Fruit fly (Drosophila melanogaster) whole organism, embryonic: ENCODE results near the gene CG18265.

Experiments
- B-H2 ChIP-seq: fragments of 200-800 bp; sonication (Bioruptor generic); optimal IDR thresholded peaks from 2 replicates; lab custom pipeline; 2018; ENCODE audit warnings: missing biosample characterization, mild to moderate bottlenecking, missing genetic modification characterization
- CG10267 ChIP-seq: fragments of 200-800 bp; sonication (Bioruptor generic); optimal IDR thresholded peaks from 2 replicates; lab custom pipeline; 2018; ENCODE audit warnings: missing biosample characterization, mild to moderate bottlenecking, missing genetic modification characterization, moderate library complexity
- CG11398 ChIP-seq: fragments of 200-800 bp; sonication (Bioruptor generic); optimal IDR thresholded peaks from 2 replicates; lab custom pipeline; 2016; ENCODE audit warnings: missing biosample characterization, missing genetic modification characterization
- CG12769 ChIP-seq: fragments of 200-800 bp; sonication (Bioruptor generic); optimal IDR thresholded peaks from 2 replicates; lab custom pipeline; 2019; ENCODE audit warnings: missing biosample characterization, mild to moderate bottlenecking, missing genetic modification characterization, moderate library complexity
- CG13894 ChIP-seq: fragments of 200-800 bp; sonication (Bioruptor generic); optimal IDR thresholded peaks from 3 replicates; lab custom pipeline; 2018; ENCODE audit warnings: missing biosample characterization, mild to moderate bottlenecking, missing genetic modification characterization, moderate library complexity
- CG14860 ChIP-seq: fragments of 200-800 bp; sonication (Bioruptor generic); IDR thresholded peaks from 3 replicates; pipeline ENCODE4 v1.3.6; 2022; ENCODE audit warnings: missing biosample characterization, missing genetic modification characterization; ENCODE audit not compliant: partially characterized antibody
- CG2116 ChIP-seq: fragments of 200-800 bp; sonication (Bioruptor generic); optimal IDR thresholded peaks from 3 replicates; lab custom pipeline; 2018; ENCODE audit warnings: missing biosample characterization, mild to moderate bottlenecking, missing genetic modification characterization
- CG2129 ChIP-seq: fragments of 200-800 bp; sonication (Bioruptor generic); IDR thresholded peaks from 2 replicates; pipeline ENCODE4 v1.3.6; 2022; ENCODE audit warnings: missing biosample characterization, missing genetic modification characterization; ENCODE audit not compliant: partially characterized antibody
- CG33213 ChIP-seq: fragments of 200-800 bp; sonication (Bioruptor generic); optimal IDR thresholded peaks from 3 replicates; lab custom pipeline; 2016; ENCODE audit warnings: missing biosample characterization, missing genetic modification characterization
- CG3838 ChIP-seq: fragments of 200-800 bp; sonication (Bioruptor generic); optimal IDR thresholded peaks from 3 replicates; lab custom pipeline; 2016; ENCODE audit warnings: missing biosample characterization, missing genetic modification characterization
- CG4360 ChIP-seq: fragments of 200-800 bp; sonication (Bioruptor generic); IDR thresholded peaks from 2 replicates; pipeline ENCODE4 v1.3.6; 2022; ENCODE audit warnings: missing biosample characterization, missing genetic modification characterization
- CG4820 ChIP-seq: fragments of 200-800 bp; sonication (Bioruptor generic); optimal IDR thresholded peaks from 3 replicates; lab custom pipeline; 2016; ENCODE audit warnings: missing biosample characterization, missing genetic modification characterization
- CG7987 ChIP-seq: fragments of 200-800 bp; sonication (Bioruptor generic); optimal IDR thresholded peaks from 2 replicates; lab custom pipeline; 2018; ENCODE audit warnings: missing biosample characterization, mild to moderate bottlenecking, missing genetic modification characterization, moderate library complexity
- CG8924 ChIP-seq: fragments of 200-800 bp; optimal IDR thresholded peaks from 3 replicates; lab custom pipeline; 2019; ENCODE audit warnings: missing biosample characterization, mild to moderate bottlenecking, missing genetic modification characterization, moderate library complexity
- CG9609 ChIP-seq: fragments of 200-800 bp; sonication (Bioruptor generic); optimal IDR thresholded peaks from 3 replicates; lab custom pipeline; 2016; ENCODE audit warnings: missing biosample characterization, missing genetic modification characterization
- CrebB ChIP-seq: fragments of 200-800 bp; sonication (Bioruptor generic); optimal IDR thresholded peaks from 3 replicates; lab custom pipeline; 2018; ENCODE audit warnings: missing biosample characterization, mild to moderate bottlenecking, missing genetic modification characterization
- Dfd ChIP-seq, 2 experiments: fragments of >200 bp; optimal IDR thresholded peaks; 2 replicates each; lab custom pipeline; 2017; ENCODE audit warnings: missing biosample characterization in 2 of 2, missing genetic modification characterization in 2 of 2
- Dp ChIP-seq: fragments of 200-800 bp; sonication (Bioruptor generic); optimal IDR thresholded peaks from 2 replicates; lab custom pipeline; 2018; ENCODE audit warnings: missing biosample characterization, mild to moderate bottlenecking, missing genetic modification characterization, moderate library complexity
- Dref ChIP-seq: fragments of 200-800 bp; sonication (Bioruptor generic); IDR thresholded peaks from 2 replicates; pipeline ENCODE4 v1.3.6; 2022; ENCODE audit warnings: missing biosample characterization, missing genetic modification characterization
- E2f1 ChIP-seq: fragments of 200-800 bp; sonication (Bioruptor generic); IDR thresholded peaks from 2 replicates; pipeline ENCODE4 v1.3.6; 2022; ENCODE audit warnings: missing biosample characterization, missing genetic modification characterization
- HLH54F ChIP-seq: fragments of 200-800 bp; sonication (Bioruptor generic); optimal IDR thresholded peaks from 3 replicates; lab custom pipeline; 2016; ENCODE audit warnings: missing biosample characterization, missing genetic modification characterization
- HmgZ ChIP-seq: fragments of 200-800 bp; sonication (Bioruptor generic); optimal IDR thresholded peaks from 2 replicates; lab custom pipeline; 2018; ENCODE audit warnings: missing biosample characterization, mild to moderate bottlenecking, missing genetic modification characterization
- Lhr ChIP-seq: fragments of 200-800 bp; sonication (Bioruptor generic); optimal IDR thresholded peaks from 3 replicates; lab custom pipeline; 2017; ENCODE audit warnings: mild to moderate bottlenecking, missing biosample characterization, missing genetic modification reagents, missing genetic modification characterization
- Mes4 ChIP-seq: fragments of 200-800 bp; sonication (Bioruptor generic); optimal IDR thresholded peaks from 2 replicates; lab custom pipeline; 2016; ENCODE audit warnings: missing biosample characterization, missing genetic modification characterization
- Neu2 ChIP-seq: fragments of 200-800 bp; sonication (Bioruptor generic); optimal IDR thresholded peaks from 3 replicates; lab custom pipeline; 2016; ENCODE audit warnings: missing biosample characterization, missing genetic modification characterization, borderline replicate concordance
- Nf-YC ChIP-seq: fragments of 200-800 bp; optimal IDR thresholded peaks from 3 replicates; lab custom pipeline; 2019; ENCODE audit warnings: missing biosample characterization, mild to moderate bottlenecking, missing genetic modification characterization, moderate library complexity
- Scr ChIP-seq: fragments of 200-800 bp; sonication (Bioruptor generic); IDR thresholded peaks from 2 replicates; pipeline ENCODE4 v1.3.6; 2022; ENCODE audit warnings: missing biosample characterization, missing genetic modification characterization; ENCODE audit not compliant: partially characterized antibody
- Sox102F ChIP-seq: fragments of 200-800 bp; sonication (Bioruptor generic); optimal IDR thresholded peaks from 2 replicates; lab custom pipeline; 2018; ENCODE audit warnings: missing biosample characterization, mild to moderate bottlenecking, missing genetic modification characterization, moderate library complexity
- Vsx1 ChIP-seq: fragments of 200-800 bp; sonication (Bioruptor generic); optimal IDR thresholded peaks from 2 replicates; lab custom pipeline; 2017; ENCODE audit warnings: missing biosample characterization, mild to moderate bottlenecking, missing genetic modification characterization, missing genetic modification reagents
- aop ChIP-seq: fragments of 200-800 bp; sonication (Bioruptor generic); IDR thresholded peaks from 2 replicates; pipeline ENCODE4 v1.3.6; 2022; ENCODE audit warnings: missing biosample characterization, missing genetic modification characterization
- bbx ChIP-seq: fragments of 200-800 bp; sonication (Bioruptor generic); IDR thresholded peaks from 2 replicates; pipeline ENCODE4 v1.3.6; 2022; ENCODE audit warnings: missing biosample characterization, missing genetic modification characterization; ENCODE audit not compliant: partially characterized antibody
- dm ChIP-seq: fragments of 200-800 bp; sonication (Bioruptor generic); optimal IDR thresholded peaks from 3 replicates; lab custom pipeline; 2016; ENCODE audit warnings: missing biosample characterization, missing genetic modification characterization
- ewg ChIP-seq: fragments of 200-800 bp; sonication (Bioruptor generic); optimal IDR thresholded peaks from 3 replicates; lab custom pipeline; 2017; ENCODE audit warnings: mild to moderate bottlenecking, missing biosample characterization, missing genetic modification reagents, missing genetic modification characterization
- fd96Cb ChIP-seq: fragments of 200-800 bp; sonication (Bioruptor generic); optimal IDR thresholded peaks from 2 replicates; lab custom pipeline; 2018; ENCODE audit warnings: missing biosample characterization, mild to moderate bottlenecking, missing genetic modification characterization, moderate library complexity
- gcm ChIP-seq: fragments of 200-800 bp; sonication (Bioruptor generic); optimal IDR thresholded peaks from 2 replicates; lab custom pipeline; 2019; ENCODE audit warnings: missing biosample characterization, mild to moderate bottlenecking, missing genetic modification characterization, moderate library complexity
- gfzf ChIP-seq: fragments of 200-800 bp; sonication (Bioruptor generic); optimal IDR thresholded peaks from 2 replicates; lab custom pipeline; 2016; ENCODE audit warnings: missing biosample characterization, mild to moderate bottlenecking, missing genetic modification characterization, moderate library complexity
- hbn ChIP-seq: fragments of 200-800 bp; sonication (Bioruptor generic); IDR thresholded peaks from 2 replicates; pipeline ENCODE4 v1.3.6; 2022; ENCODE audit warnings: missing biosample characterization, missing genetic modification characterization; ENCODE audit not compliant: partially characterized antibody
- insv ChIP-seq, 2 experiments: fragments of 200-800 bp; sonication (Bioruptor generic); optimal IDR thresholded peaks; 3 replicates each; lab custom pipeline; 2016 to 2018; ENCODE audit warnings: missing biosample characterization in 2 of 2, missing genetic modification characterization in 2 of 2
- jumu ChIP-seq: fragments of 200-800 bp; sonication (Bioruptor generic); optimal IDR thresholded peaks from 3 replicates; lab custom pipeline; 2016; ENCODE audit warnings: missing biosample characterization, missing genetic modification characterization
- knrl ChIP-seq: fragments of 200-800 bp; sonication (Bioruptor generic); IDR thresholded peaks from 3 replicates; pipeline ENCODE4 v1.3.6; 2022; ENCODE audit warnings: missing biosample characterization, missing genetic modification characterization; ENCODE audit not compliant: partially characterized antibody
- nmo ChIP-seq: fragments of 200-800 bp; sonication (Bioruptor generic); optimal IDR thresholded peaks from 2 replicates; lab custom pipeline; 2018; ENCODE audit warnings: missing biosample characterization, mild to moderate bottlenecking, missing genetic modification characterization, moderate library complexity
- pan ChIP-seq, 4 experiments: fragments of >200 bp in 3 of 4; fragments of 200-800 bp in 1 of 4; sonication (Bioruptor generic) in 1 of 4; optimal IDR thresholded peaks in 3 of 4; IDR thresholded peaks in 1 of 4; 2 replicates each; pipeline versions ENCODE4 v1.3.6 to Lab custom; 2017 to 2022; ENCODE audit warnings: missing biosample characterization in 2 of 4, missing genetic modification characterization in 2 of 4, mixed read lengths in 1 of 4
- phol ChIP-seq: fragments of 200-800 bp; sonication (Bioruptor generic); optimal IDR thresholded peaks from 3 replicates; lab custom pipeline; 2018; ENCODE audit warnings: missing biosample characterization, mild to moderate bottlenecking, missing genetic modification characterization, moderate library complexity
- pros ChIP-seq: fragments of 200-800 bp; sonication (Bioruptor generic); optimal IDR thresholded peaks from 3 replicates; lab custom pipeline; 2019; ENCODE audit warnings: missing biosample characterization, mild to moderate bottlenecking, missing genetic modification characterization, moderate library complexity
- sim ChIP-seq: fragments of 200-800 bp; sonication (Bioruptor generic); IDR thresholded peaks from 2 replicates; pipeline ENCODE4 v1.3.6; 2022; ENCODE audit warnings: missing biosample characterization, missing genetic modification characterization
- unc-4 ChIP-seq: fragments of 200-800 bp; sonication (Bioruptor generic); IDR thresholded peaks from 2 replicates; pipeline ENCODE4 v1.3.6; 2022; ENCODE audit warnings: missing biosample characterization, missing genetic modification characterization; ENCODE audit not compliant: partially characterized antibody
- vvl ChIP-seq: fragments of 200-800 bp; sonication (Bioruptor generic); IDR thresholded peaks from 2 replicates; pipeline ENCODE4 v1.3.6; 2022; ENCODE audit warnings: missing biosample characterization, missing genetic modification characterization

CG18265 gene

DNA sequence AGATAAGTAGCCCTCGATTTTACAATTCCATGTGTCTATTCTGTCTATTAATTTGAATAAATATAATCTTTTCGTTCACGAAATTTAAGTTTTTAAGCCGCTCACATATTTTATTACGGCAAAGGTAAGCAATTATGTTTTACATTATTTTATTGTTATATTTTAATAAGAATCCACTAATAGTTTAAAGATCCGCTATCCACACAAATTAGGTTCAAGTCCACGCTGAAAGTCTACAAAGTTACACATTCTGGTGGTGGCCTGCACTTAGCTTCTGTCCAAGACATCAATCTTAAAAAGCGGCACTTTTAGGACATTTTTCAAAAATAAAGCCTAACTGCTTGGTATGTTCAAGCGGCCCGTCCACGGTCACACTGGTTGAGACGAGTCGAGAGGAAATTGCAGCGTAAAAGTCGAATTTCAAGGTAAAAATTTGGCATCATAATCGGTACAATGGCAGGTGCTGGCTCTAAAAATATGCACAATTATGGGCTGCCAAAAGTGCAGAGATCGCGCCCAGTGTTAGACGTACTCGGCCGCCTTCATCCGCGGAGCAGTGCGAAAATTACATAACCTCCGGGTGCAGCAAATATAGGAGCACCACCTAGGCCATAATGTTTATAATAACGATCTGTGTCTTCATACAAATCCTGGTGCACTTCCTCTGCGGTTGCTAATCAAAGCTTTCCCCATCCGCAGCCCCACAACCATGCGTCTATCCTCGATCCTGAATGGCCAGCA, 35.7 kb downstream of the CG18265 start, which contains the start of the genes UQCR-Q and CG46525 (continued):
- 0 out of 2 replicates have a peak, but pooled peaks have one; percentile 36 for TF ChIP-seq unc-4
- TF ChIP-seq B-H2 (GFP tag; lab: Kevin White, UChicago) = peak; percentile 59
- TF ChIP-seq insv (GFP tag; optimal IDR thresholded peaks at IDR 0.05; lab: Kevin White, UChicago) = peak in 1 of 2 experiments; percentile 52
- TF ChIP-seq Lhr (GFP tag; lab: Kevin White, UChicago) = peak; percentile 97
- TF ChIP-seq jumu (GFP tag; lab: Kevin White, UChicago) = no peak
- peak; percentile 56 for TF ChIP-seq phol (tag; lab: Kevin White, UChicago)
- no peak for TF ChIP-seq Neu2 (GFP tag; lab: Kevin White, UChicago)
- no peak for TF ChIP-seq CG4820 (GFP tag; lab: Kevin White, UChicago)
- 0 out of 2 replicates have a peak, but pooled peaks have one; percentile 39 for TF ChIP-seq hbn (GFP tag; lab: Robert Waterston, UW)
- peak; percentile 0 for TF ChIP-seq HLH54F (GFP tag; lab: Kevin White, UChicago)
- TF ChIP-seq sim (GFP tag; lab: Robert Waterston, UW) = no peak
- TF ChIP-seq ewg (GFP tag; lab: Kevin White, UChicago) = no peak
- TF ChIP-seq bbx (GFP tag; lab: Robert Waterston, UW) = peak; percentile 45; the same call in 1 of the 2 replicates
- TF ChIP-seq CG2129 = no peak
- peak; percentile 82 for TF ChIP-seq Dp (GFP tag; lab: Kevin White, UChicago)
- TF ChIP-seq CG11398 = no peak
- 0 out of 2 replicates have a peak, but pooled peaks have one; percentile 26 for TF ChIP-seq vvl (GFP tag; lab: Robert Waterston, UW)
- peak; percentile 59 for TF ChIP-seq CG10267
- peak; percentile 5 for TF ChIP-seq CG8924
- TF ChIP-seq HmgZ = peak; percentile 85
- TF ChIP-seq CG9609 = no peak
- no peak for TF ChIP-seq Sox102F (GFP tag; lab: Kevin White, UChicago)
- peak; percentile 39 for TF ChIP-seq Dref (GFP tag; lab: Robert Waterston, UW)
- TF ChIP-seq CG3838 = no peak
- TF ChIP-seq Vsx1 (GFP tag; lab: Kevin White, UChicago) = no peak
- TF ChIP-seq nmo = peak; percentile 56
- peak; percentile 79 for TF ChIP-seq CG2116 (GFP tag; lab: Kevin White, UChicago)
- TF ChIP-seq Nf-YC = peak; percentile 25
- TF ChIP-seq CG4360 (GFP tag; lab: Robert Waterston, UW) = no peak
- peak; percentile 33 for TF ChIP-seq CrebB (tag; lab: Kevin White, UChicago)
- TF ChIP-seq Scr = peak; percentile 20
- no peak for TF ChIP-seq pan (optimal IDR thresholded peaks at IDR 0.05; lab: Kevin White, UChicago)
- TF ChIP-seq pan (GFP tag; optimal IDR thresholded peaks at IDR 0.05 in 1 of 2, IDR thresholded peaks at IDR 0.05 in 1 of 2) = no peak
- TF ChIP-seq gcm = no peak
- no peak for TF ChIP-seq Dfd (GFP tag; optimal IDR thresholded peaks at IDR 0.05; lab: Kevin White, UChicago)
- peak; percentile 33 for TF ChIP-seq CG13894 (tag; lab: Kevin White, UChicago)
- TF ChIP-seq CG12769 (tag; lab: Kevin White, UChicago) = peak; percentile 48
- no peak for TF ChIP-seq E2f1
- peak; percentile 8 for TF ChIP-seq CG7987 (GFP tag; lab: Kevin White, UChicago)
- peak; percentile 99 for TF ChIP-seq gfzf (GFP tag; lab: Kevin White, UChicago)
- TF ChIP-seq pros = no peak
- TF ChIP-seq Mes4 (GFP tag; lab: Kevin White, UChicago) = no peak
- no peak for TF ChIP-seq CG14860 (GFP tag; lab: Robert Waterston, UW)
- no peak for TF ChIP-seq dm (GFP tag; lab: Kevin White, UChicago)
- TF ChIP-seq aop (GFP tag; lab: Robert Waterston, UW) = no peak
- TF ChIP-seq knrl (GFP tag; lab: Robert Waterston, UW) = peak; percentile 22; the same call in 1 of the 3 replicates
- TF ChIP-seq CG33213 (GFP tag; lab: Kevin White, UChicago) = peak; percentile 72
- no peak for TF ChIP-seq fd96Cb (tag; lab: Kevin White, UChicago)
